Worm (Caenorhabditis elegans): ENCODE measurements around the gene C28C12.1.

C28C12.1 gene

DNA sequence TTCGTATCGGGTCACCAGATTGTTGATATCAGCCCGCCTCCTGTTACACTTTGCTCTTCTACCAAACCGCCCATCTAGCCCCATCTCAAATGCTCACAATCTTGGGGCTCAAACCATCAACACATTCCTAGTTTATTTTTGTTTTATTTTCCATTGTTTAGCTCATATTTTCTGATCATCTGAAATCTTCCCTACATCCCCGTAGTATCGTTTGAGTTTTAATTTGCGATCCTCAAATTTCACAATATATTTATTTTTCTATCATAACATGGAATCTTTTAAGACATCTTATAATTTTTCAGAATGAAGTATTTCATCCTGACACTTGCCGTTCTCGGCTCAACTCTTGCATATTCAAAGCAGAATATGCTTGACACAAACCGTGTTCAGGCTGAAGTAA lies 24.6 kb upstream of the C28C12.1 start, which contains the start of gene spp-10:
spp-10 (plus strand) TSS at position 301 of the 400 bp plus-strand sequence.
- TF ChIP-seq F13C5.2 (tag; optimal IDR thresholded peaks at IDR 0.05) (no peak), flt-1 (GFP tag; IDR thresholded peaks at IDR 0.05) (no peak), hmg-4 (GFP tag; optimal IDR thresholded peaks at IDR 0.05) (no peak), tbx-37 (GFP tag; conservative IDR thresholded peaks at IDR 0.05) (no peak), sea-1 (GFP tag; conservative IDR thresholded peaks at IDR 0.05) (no peak), ets-7 (tag; optimal IDR thresholded peaks at IDR 0.05) (no peak), scrt-1 (GFP tag; IDR thresholded peaks at IDR 0.05) (no peak), tbx-11 (GFP tag; IDR thresholded peaks at IDR 0.05) (no peak), pes-1 (GFP tag; IDR thresholded peaks at IDR 0.05) (no peak), ama-1 (optimal IDR thresholded peaks at IDR 0.05) (no peak), tra-4 (tag; optimal IDR thresholded peaks at IDR 0.05) (no peak), hnd-1 (tag; optimal IDR thresholded peaks at IDR 0.05) (no peak), ceh-36 (tag; optimal IDR thresholded peaks at IDR 0.05) (no peak), ceh-13 (GFP tag; optimal IDR thresholded peaks at IDR 0.05) (no peak), hmbx-1 (tag; optimal IDR thresholded peaks at IDR 0.05) (no peak), aly-1 (tag; optimal IDR thresholded peaks at IDR 0.05) (no peak), B0310.2 (tag; optimal IDR thresholded peaks at IDR 0.05) (no peak)

DNA sequence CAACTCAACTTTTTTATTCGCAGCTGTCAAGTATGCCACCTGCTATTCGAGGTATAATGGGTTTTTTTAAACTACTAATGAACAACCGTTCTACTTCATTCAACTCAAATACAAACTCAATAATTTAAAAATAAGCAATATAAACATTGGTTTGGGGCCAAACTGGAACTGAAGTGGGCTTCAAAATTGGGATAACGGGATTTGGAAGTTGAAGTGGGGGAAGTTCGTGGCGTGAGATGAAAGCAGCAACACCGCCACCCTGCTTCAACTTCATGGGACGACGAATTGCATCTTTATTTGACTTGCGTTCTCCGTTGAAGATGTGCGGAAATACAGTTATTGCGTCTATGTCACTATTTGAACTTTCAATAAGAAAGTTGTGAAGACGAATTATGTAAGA lies 23.0 kb upstream of the C28C12.1 start:
- TF ChIP-seq aly-1 (tag; optimal IDR thresholded peaks at IDR 0.05) (no peak), F13C5.2 (tag; optimal IDR thresholded peaks at IDR 0.05) (no peak), flt-1 (GFP tag; IDR thresholded peaks at IDR 0.05) (no peak)

DNA sequence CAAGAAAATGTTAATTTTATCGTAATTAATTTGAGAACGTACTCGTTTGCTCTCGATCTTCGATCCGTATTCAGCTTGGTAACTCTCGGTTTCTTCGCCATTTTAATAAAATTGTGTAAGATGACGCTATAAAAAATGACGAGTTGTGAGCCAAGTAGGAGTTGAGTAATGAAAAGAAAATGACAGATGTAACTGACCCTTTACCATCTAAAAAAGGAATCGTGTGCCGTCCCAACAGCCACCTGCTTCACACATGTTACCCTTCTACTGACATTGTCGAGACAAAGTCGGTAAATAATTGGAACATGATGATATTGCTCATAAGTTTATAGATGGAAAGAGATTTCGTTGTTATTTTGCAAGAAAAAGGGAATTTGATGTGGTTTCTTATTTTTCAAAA lies 22.1 kb upstream of the C28C12.1 start, which contains the start of gene hlh-12:
hlh-12 (minus strand) TSS at position 101 of the 400 bp plus-strand sequence.
- TF ChIP-seq F13C5.2 (tag; optimal IDR thresholded peaks at IDR 0.05) = no peak
- TF ChIP-seq tra-4 (tag; optimal IDR thresholded peaks at IDR 0.05) = no peak
- no peak for TF ChIP-seq tbx-11 (GFP tag; IDR thresholded peaks at IDR 0.05)
- TF ChIP-seq flt-1 (GFP tag; IDR thresholded peaks at IDR 0.05) = no peak
- no peak for TF ChIP-seq ceh-36 (tag; optimal IDR thresholded peaks at IDR 0.05)
- no peak for TF ChIP-seq hnd-1 (tag; optimal IDR thresholded peaks at IDR 0.05)

DNA sequence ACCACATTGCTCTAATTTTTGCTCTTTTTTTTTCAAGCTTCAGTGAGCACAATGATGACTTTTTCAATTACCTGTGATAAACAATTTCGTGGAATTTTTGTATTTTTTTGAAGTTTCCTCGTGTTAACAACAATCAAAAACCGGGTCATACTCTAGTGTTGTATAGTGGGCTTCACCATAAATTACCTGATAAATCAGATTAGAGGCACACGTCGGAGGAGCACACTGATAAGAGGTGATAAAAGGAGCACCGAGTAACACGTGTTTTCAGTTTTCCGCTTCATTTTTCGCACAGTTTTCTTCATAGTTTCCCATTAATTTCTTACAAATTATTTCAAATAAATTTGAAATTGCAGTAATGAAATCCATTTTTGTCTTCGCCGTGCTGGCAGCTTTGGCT lies 20.2 kb upstream of the C28C12.1 start, which contains the start of gene spp-8:
spp-8 (plus strand) TSS at position 357 of the 400 bp plus-strand sequence.
- TF ChIP-seq B0310.2 (tag; optimal IDR thresholded peaks at IDR 0.05) (no peak), scrt-1 (GFP tag; IDR thresholded peaks at IDR 0.05) (no peak), tbx-11 (GFP tag; IDR thresholded peaks at IDR 0.05) (no peak), ama-1 (optimal IDR thresholded peaks at IDR 0.05) (no peak), hmbx-1 (tag; optimal IDR thresholded peaks at IDR 0.05) (no peak), ceh-13 (GFP tag; optimal IDR thresholded peaks at IDR 0.05) (no peak), ceh-36 (tag; optimal IDR thresholded peaks at IDR 0.05) (no peak), flt-1 (GFP tag; IDR thresholded peaks at IDR 0.05) (no peak), tra-4 (tag; optimal IDR thresholded peaks at IDR 0.05) (no peak), hmg-4 (GFP tag; optimal IDR thresholded peaks at IDR 0.05) (no peak), tbx-37 (GFP tag; conservative IDR thresholded peaks at IDR 0.05) (no peak), sea-1 (GFP tag; conservative IDR thresholded peaks at IDR 0.05) (no peak), aly-1 (tag; optimal IDR thresholded peaks at IDR 0.05) (no peak), F13C5.2 (tag; optimal IDR thresholded peaks at IDR 0.05) (no peak), pes-1 (GFP tag; IDR thresholded peaks at IDR 0.05) (no peak), hnd-1 (tag; optimal IDR thresholded peaks at IDR 0.05) (no peak), ets-7 (tag; optimal IDR thresholded peaks at IDR 0.05) (no peak)

DNA sequence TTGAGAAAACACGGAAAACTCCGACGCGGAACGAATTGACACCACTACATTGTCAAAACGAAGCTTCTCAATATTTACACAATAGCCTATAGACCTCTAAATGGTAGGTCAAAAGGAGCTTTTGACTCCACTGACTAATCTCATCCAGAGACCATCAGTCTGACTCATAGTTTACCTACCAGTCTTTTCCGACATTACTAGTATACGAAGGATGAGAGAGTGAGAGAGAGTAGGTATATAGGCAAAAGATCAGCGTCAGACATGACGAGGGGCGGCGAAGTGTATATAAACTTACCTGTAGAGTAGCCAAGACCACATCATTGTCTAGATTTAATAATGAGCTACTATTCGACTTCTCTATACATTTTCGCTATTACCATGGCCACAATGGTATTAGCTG lies 14.3 kb upstream of the C28C12.1 start, which contains the start of gene srlf-3:
srlf-3 (plus strand) TSS at position 301 of the 400 bp plus-strand sequence.
- no peak for TF ChIP-seq ceh-13 (GFP tag; optimal IDR thresholded peaks at IDR 0.05)
- no peak for TF ChIP-seq hnd-1 (tag; optimal IDR thresholded peaks at IDR 0.05)
- TF ChIP-seq flt-1 (GFP tag; IDR thresholded peaks at IDR 0.05) = no peak
- no peak for TF ChIP-seq scrt-1 (GFP tag; IDR thresholded peaks at IDR 0.05)
- TF ChIP-seq tbx-11 (GFP tag; IDR thresholded peaks at IDR 0.05) = no peak
- no peak for TF ChIP-seq pes-1 (GFP tag; IDR thresholded peaks at IDR 0.05)
- no peak for TF ChIP-seq ceh-36 (tag; optimal IDR thresholded peaks at IDR 0.05)
- no peak for TF ChIP-seq sea-1 (GFP tag; conservative IDR thresholded peaks at IDR 0.05)
- TF ChIP-seq aly-1 (tag; optimal IDR thresholded peaks at IDR 0.05) = no peak
- no peak for TF ChIP-seq B0310.2 (tag; optimal IDR thresholded peaks at IDR 0.05)
- TF ChIP-seq tbx-37 (GFP tag; conservative IDR thresholded peaks at IDR 0.05) = no peak
- no peak for TF ChIP-seq tra-4 (tag; optimal IDR thresholded peaks at IDR 0.05)
- no peak for TF ChIP-seq hmg-4 (GFP tag; optimal IDR thresholded peaks at IDR 0.05)
- TF ChIP-seq F13C5.2 (tag; optimal IDR thresholded peaks at IDR 0.05) = no peak
- TF ChIP-seq ets-7 (tag; optimal IDR thresholded peaks at IDR 0.05) = no peak
- no peak for TF ChIP-seq ama-1 (optimal IDR thresholded peaks at IDR 0.05)
- no peak for TF ChIP-seq hmbx-1 (tag; optimal IDR thresholded peaks at IDR 0.05)

DNA sequence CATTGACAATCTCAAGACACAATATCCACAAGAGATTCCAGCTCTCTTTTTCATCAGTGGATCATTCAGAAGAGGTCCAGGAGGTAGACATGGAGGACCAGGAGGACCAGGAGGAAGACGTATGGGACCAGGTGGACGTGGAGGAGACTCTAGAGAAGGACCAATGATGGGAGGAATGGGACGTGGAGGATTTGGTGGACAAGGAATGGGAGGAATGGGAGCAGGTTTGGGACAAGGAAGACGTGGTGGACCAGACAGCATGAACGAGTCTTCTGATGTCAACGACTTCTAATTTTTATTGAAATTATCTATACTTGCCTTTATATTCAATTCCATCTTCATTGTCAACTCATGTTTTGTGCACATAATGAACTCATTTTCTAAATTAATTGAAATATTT lies 13.4 kb upstream of the C28C12.1 start:
- TF ChIP-seq F13C5.2 (tag; optimal IDR thresholded peaks at IDR 0.05) (no peak), pes-1 (GFP tag; IDR thresholded peaks at IDR 0.05) (no peak), flt-1 (GFP tag; IDR thresholded peaks at IDR 0.05) (no peak), B0310.2 (tag; optimal IDR thresholded peaks at IDR 0.05) (no peak), tra-4 (tag; optimal IDR thresholded peaks at IDR 0.05) (no peak), sea-1 (GFP tag; conservative IDR thresholded peaks at IDR 0.05) (no peak), hmg-4 (GFP tag; optimal IDR thresholded peaks at IDR 0.05) (no peak), ets-7 (tag; optimal IDR thresholded peaks at IDR 0.05) (no peak), tbx-11 (GFP tag; IDR thresholded peaks at IDR 0.05) (no peak), ceh-36 (tag; optimal IDR thresholded peaks at IDR 0.05) (no peak), scrt-1 (GFP tag; IDR thresholded peaks at IDR 0.05) (no peak), tbx-37 (GFP tag; conservative IDR thresholded peaks at IDR 0.05) (no peak), ama-1 (optimal IDR thresholded peaks at IDR 0.05) (no peak), hnd-1 (tag; optimal IDR thresholded peaks at IDR 0.05) (no peak)

DNA sequence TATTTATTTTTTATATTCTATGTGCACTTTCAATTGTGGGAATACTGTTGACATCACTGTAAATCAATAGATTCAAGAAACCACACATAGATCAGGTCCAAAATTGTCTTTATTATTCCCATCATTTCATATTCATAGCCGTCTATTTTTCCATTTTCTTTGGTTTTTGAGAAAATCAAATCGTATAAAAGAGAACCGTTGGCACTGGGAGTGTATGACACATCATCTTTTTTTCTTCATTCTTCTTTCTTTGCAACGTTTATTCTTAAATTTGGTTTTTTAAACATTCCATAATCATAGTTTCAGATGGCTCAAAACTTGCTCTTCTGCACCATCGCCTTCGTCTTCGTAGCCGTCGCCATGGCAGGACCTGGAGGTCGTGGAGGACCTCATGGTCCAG lies 11.6 kb upstream of the C28C12.1 start, which contains the start of gene srlf-2:
srlf-2 (plus strand) TSS at position 301 of the 400 bp plus-strand sequence.
- no peak for TF ChIP-seq pes-1 (GFP tag; IDR thresholded peaks at IDR 0.05)
- no peak for TF ChIP-seq hmbx-1 (tag; optimal IDR thresholded peaks at IDR 0.05)
- no peak for TF ChIP-seq B0310.2 (tag; optimal IDR thresholded peaks at IDR 0.05)
- TF ChIP-seq hnd-1 (tag; optimal IDR thresholded peaks at IDR 0.05) = no peak
- no peak for TF ChIP-seq aly-1 (tag; optimal IDR thresholded peaks at IDR 0.05)
- TF ChIP-seq sea-1 (GFP tag; conservative IDR thresholded peaks at IDR 0.05) = no peak
- TF ChIP-seq flt-1 (GFP tag; IDR thresholded peaks at IDR 0.05) = no peak
- TF ChIP-seq ets-7 (tag; optimal IDR thresholded peaks at IDR 0.05) = no peak
- no peak for TF ChIP-seq tbx-37 (GFP tag; conservative IDR thresholded peaks at IDR 0.05)
- TF ChIP-seq ama-1 (optimal IDR thresholded peaks at IDR 0.05) = no peak
- no peak for TF ChIP-seq tra-4 (tag; optimal IDR thresholded peaks at IDR 0.05)
- no peak for TF ChIP-seq F13C5.2 (tag; optimal IDR thresholded peaks at IDR 0.05)
- TF ChIP-seq tbx-11 (GFP tag; IDR thresholded peaks at IDR 0.05) = no peak
